Worm (Caenorhabditis elegans) whole organism, young adult: ENCODE results near the gene Y41D4B.24.
A peak's percentile ranks its signal among the peaks of the same experiment; 100 is the strongest.

Source experiments
- C17E4.6 ChIP-seq: fragments of 200-800 bp; sonication (Bioruptor generic); IDR thresholded peaks from 2 replicates; pipeline ENCODE4 v1.3.6; 2022; ENCODE audit warnings: missing genetic modification reagents, missing genetic modification characterization, missing compliant biosample characterization
- D2030.7 ChIP-seq: fragments of 200-800 bp; sonication (Bioruptor generic); IDR thresholded peaks from 2 replicates; pipeline ENCODE4 v1.3.6; 2022; ENCODE audit warnings: missing genetic modification reagents, missing genetic modification characterization, missing compliant biosample characterization
- F10E7.11 ChIP-seq: sonication (generic microtip); optimal IDR thresholded peaks from 2 replicates; lab custom pipeline; 2017; ENCODE audit warnings: mild to moderate bottlenecking, missing genetic modification characterization, moderate library complexity, missing compliant biosample characterization
- F39B2.1 ChIP-seq: fragments of 200-800 bp; sonication (Bioruptor generic); IDR thresholded peaks from 2 replicates; pipeline ENCODE4 v1.3.6; 2022; ENCODE audit warnings: missing genetic modification reagents, missing genetic modification characterization, missing compliant biosample characterization
- F52B5.7 ChIP-seq: sonication (generic microtip); optimal IDR thresholded peaks from 2 replicates; lab custom pipeline; 2016; ENCODE audit warnings: mild to moderate bottlenecking, missing genetic modification characterization, missing compliant biosample characterization
- F57A8.1 ChIP-seq: fragments of 200-800 bp; sonication (Bioruptor generic); optimal IDR thresholded peaks from 2 replicates; lab custom pipeline; 2018; ENCODE audit warnings: mild to moderate bottlenecking, missing genetic modification characterization, moderate library complexity, missing compliant biosample characterization
- Y53F4B.3 ChIP-seq: fragments of 200-800 bp; sonication (Bioruptor generic); IDR thresholded peaks from 2 replicates; pipeline ENCODE4 v1.3.6; 2022; ENCODE audit warnings: missing genetic modification reagents, missing genetic modification characterization, missing compliant biosample characterization
- Y53G8AR.9 ChIP-seq: fragments of 200-800 bp; sonication (Bioruptor generic); conservative IDR thresholded peaks from 2 replicates; pipeline ENCODE4 v1.3.6; 2022; ENCODE audit warnings: missing genetic modification reagents, missing genetic modification characterization, missing compliant biosample characterization
- Y67H2A.10 ChIP-seq: fragments of 200-800 bp; sonication (Bioruptor generic); conservative IDR thresholded peaks from 2 replicates; pipeline ENCODE4 v1.3.6; 2022; ENCODE audit warnings: missing genetic modification reagents, missing genetic modification characterization, missing compliant biosample characterization
- Y79H2A.3 ChIP-seq: fragments of 200-800 bp; sonication (Bioruptor generic); conservative IDR thresholded peaks from 2 replicates; pipeline ENCODE4 v1.3.6; 2022; ENCODE audit warnings: missing genetic modification reagents, missing genetic modification characterization, missing compliant biosample characterization
- ZK185.1 ChIP-seq: sonication (generic microtip); optimal IDR thresholded peaks from 2 replicates; lab custom pipeline; 2016; ENCODE audit warnings: mild to moderate bottlenecking, missing genetic modification characterization, missing compliant biosample characterization; ENCODE audit not compliant: poor library complexity, severe bottlenecking
- aptf-2 ChIP-seq: fragments of 200-800 bp; sonication (Bioruptor generic); conservative IDR thresholded peaks from 2 replicates; pipeline ENCODE4 v1.3.6; 2022; ENCODE audit warnings: missing genetic modification reagents, missing genetic modification characterization, missing compliant biosample characterization
- atf-7 ChIP-seq: sonication (generic microtip); optimal IDR thresholded peaks from 2 replicates; lab custom pipeline; 2017; ENCODE audit warnings: mild to moderate bottlenecking, missing genetic modification characterization, missing compliant biosample characterization
- bed-2 ChIP-seq: fragments of 200-800 bp; sonication (Bioruptor generic); IDR thresholded peaks from 2 replicates; pipeline ENCODE4 v1.3.6; 2022; ENCODE audit warnings: missing genetic modification reagents, missing genetic modification characterization, missing compliant biosample characterization
- cebp-1 ChIP-seq, 2 experiments: fragments of 200-800 bp in 1 of 2; sonication (Bioruptor generic) in 1 of 2; sonication (generic microtip) in 1 of 2; IDR thresholded peaks in 1 of 2; optimal IDR thresholded peaks in 1 of 2; 2 replicates each; pipeline versions ENCODE4 v1.3.6 to Lab custom; 2017 to 2022; ENCODE audit warnings: missing compliant biosample characterization in 2 of 2, missing genetic modification characterization in 2 of 2, mild to moderate bottlenecking in 1 of 2, missing genetic modification reagents in 1 of 2, moderate library complexity in 1 of 2
- ceh-79 ChIP-seq: sonication (generic microtip); optimal IDR thresholded peaks from 2 replicates; lab custom pipeline; 2017; ENCODE audit warnings: mild to moderate bottlenecking, missing genetic modification characterization, missing compliant biosample characterization
- chd-7 ChIP-seq: sonication (generic microtip); optimal IDR thresholded peaks from 2 replicates; lab custom pipeline; 2016; ENCODE audit warnings: mild to moderate bottlenecking, missing genetic modification characterization, moderate library complexity, missing compliant biosample characterization
- efl-1 ChIP-seq: fragments of 150-350 bp; optimal IDR thresholded peaks from 2 replicates; lab custom pipeline; 2014; ENCODE audit warnings: missing biosample characterization, missing genetic modification reagents, missing genetic modification characterization
- egrh-3 ChIP-seq: fragments of 200-800 bp; sonication (Bioruptor generic); IDR thresholded peaks from 2 replicates; pipeline ENCODE4 v1.3.6; 2022; ENCODE audit warnings: missing genetic modification reagents, missing genetic modification characterization, missing compliant biosample characterization
- ekl-4 ChIP-seq: fragments of 200-800 bp; sonication (Bioruptor generic); IDR thresholded peaks from 2 replicates; pipeline ENCODE4 v1.3.6; 2022; ENCODE audit warnings: missing genetic modification reagents, missing genetic modification characterization, missing compliant biosample characterization
- hmg-1.2 ChIP-seq: fragments of 200-800 bp; sonication (Bioruptor generic); IDR thresholded peaks from 2 replicates; pipeline ENCODE4 v1.3.6; 2022; ENCODE audit warnings: missing genetic modification reagents, missing genetic modification characterization, missing compliant biosample characterization
- lag-1 ChIP-seq: fragments of 200-800 bp; sonication (Bioruptor generic); IDR thresholded peaks from 2 replicates; pipeline ENCODE4 v1.3.6; 2022; ENCODE audit warnings: missing genetic modification reagents, missing genetic modification characterization, missing compliant biosample characterization
- let-526 ChIP-seq: fragments of 200-800 bp; sonication (Bioruptor generic); IDR thresholded peaks from 2 replicates; pipeline ENCODE4 v1.3.6; 2022; ENCODE audit warnings: missing genetic modification reagents, missing genetic modification characterization, missing compliant biosample characterization
- let-607 ChIP-seq, 2 experiments: fragments of 200-800 bp in 1 of 2; sonication (Bioruptor generic) in 1 of 2; sonication (generic microtip) in 1 of 2; optimal IDR thresholded peaks; 2 replicates each; lab custom pipeline; 2016 to 2018; ENCODE audit warnings: mild to moderate bottlenecking in 2 of 2, missing compliant biosample characterization in 2 of 2, missing genetic modification characterization in 2 of 2, moderate library complexity in 2 of 2, missing genotype in 1 of 2
- lin-35 ChIP-seq, 3 experiments: fragments of 150-350 bp in 2 of 3; sonication (generic microtip) in 1 of 3; optimal IDR thresholded peaks; 2 replicates each; lab custom pipeline; 2014 to 2018; ENCODE audit warnings: missing biosample characterization in 3 of 3, missing genetic modification characterization in 3 of 3, missing genetic modification reagents in 3 of 3
- lin-40 ChIP-seq: sonication (generic microtip); optimal IDR thresholded peaks from 2 replicates; lab custom pipeline; 2016; ENCODE audit warnings: missing genetic modification characterization, mild to moderate bottlenecking, missing compliant biosample characterization, missing genotype, missing genetic modification reagents
- lsl-1 ChIP-seq: fragments of 200-800 bp; sonication (Bioruptor generic); optimal IDR thresholded peaks from 2 replicates; lab custom pipeline; 2018; ENCODE audit warnings: mild to moderate bottlenecking, missing genetic modification characterization, moderate library complexity, missing compliant biosample characterization
- mcd-1 ChIP-seq: fragments of 200-800 bp; sonication (Bioruptor generic); IDR thresholded peaks from 2 replicates; pipeline ENCODE4 v1.3.6; 2022; ENCODE audit warnings: missing genetic modification reagents, missing genetic modification characterization, missing compliant biosample characterization
- nfyb-1 ChIP-seq: fragments of 200-800 bp; sonication (Bioruptor generic); IDR thresholded peaks from 2 replicates; pipeline ENCODE4 v1.3.6; 2022; ENCODE audit warnings: missing genetic modification reagents, missing genetic modification characterization, missing compliant biosample characterization
- nhr-120 ChIP-seq: fragments of 200-800 bp; sonication (Bioruptor generic); IDR thresholded peaks from 2 replicates; pipeline ENCODE4 v1.3.6; 2022; ENCODE audit warnings: missing genetic modification characterization, missing compliant biosample characterization
- nhr-27 ChIP-seq: fragments of 200-800 bp; sonication (Bioruptor generic); optimal IDR thresholded peaks from 2 replicates; lab custom pipeline; 2018; ENCODE audit warnings: mild to moderate bottlenecking, missing genetic modification characterization, moderate library complexity, missing compliant biosample characterization
- nhr-90 ChIP-seq: sonication (generic microtip); optimal IDR thresholded peaks from 2 replicates; lab custom pipeline; 2016; ENCODE audit warnings: missing genotype, mild to moderate bottlenecking, missing genetic modification characterization, missing compliant biosample characterization
- sdz-38 ChIP-seq: sonication (generic microtip); optimal IDR thresholded peaks from 2 replicates; lab custom pipeline; 2016; ENCODE audit warnings: missing genotype, missing genetic modification characterization, missing compliant biosample characterization
- snpc-1.3 ChIP-seq: sonication (generic microtip); optimal IDR thresholded peaks from 2 replicates; lab custom pipeline; 2017; ENCODE audit warnings: missing genetic modification characterization, mild to moderate bottlenecking, missing compliant biosample characterization, antibody characterized with exemption, moderate library complexity, missing genotype, missing genetic modification reagents; ENCODE audit not compliant: insufficient read depth
- snpc-3.4 ChIP-seq: sonication (generic microtip); optimal IDR thresholded peaks from 2 replicates; lab custom pipeline; 2017; ENCODE audit warnings: missing genetic modification characterization, mild to moderate bottlenecking, missing compliant biosample characterization, antibody characterized with exemption, moderate library complexity, missing genotype, missing genetic modification reagents
- sptf-2 ChIP-seq: fragments of 200-800 bp; sonication (Bioruptor generic); optimal IDR thresholded peaks from 2 replicates; lab custom pipeline; 2018; ENCODE audit warnings: mild to moderate bottlenecking, missing genetic modification characterization, missing compliant biosample characterization
- tlf-1 ChIP-seq: fragments of 200-800 bp; sonication (Bioruptor generic); optimal IDR thresholded peaks from 2 replicates; lab custom pipeline; 2018; ENCODE audit warnings: mild to moderate bottlenecking, missing genetic modification characterization, missing compliant biosample characterization
- unc-130 ChIP-seq: sonication (generic microtip); optimal IDR thresholded peaks from 2 replicates; lab custom pipeline; 2016; ENCODE audit warnings: missing genetic modification reagents, missing genetic modification characterization, missing compliant biosample characterization
- zfh-2 ChIP-seq: fragments of 200-800 bp; sonication (Bioruptor generic); conservative IDR thresholded peaks from 2 replicates; pipeline ENCODE4 v1.3.6; 2022; ENCODE audit warnings: missing genetic modification reagents, missing genetic modification characterization, missing compliant biosample characterization
- zim-3 ChIP-seq: sonication (generic microtip); optimal IDR thresholded peaks from 2 replicates; lab custom pipeline; 2017; ENCODE audit warnings: mild to moderate bottlenecking, missing genetic modification characterization, moderate library complexity, missing compliant biosample characterization
- ztf-28 ChIP-seq: fragments of 200-800 bp; sonication (Bioruptor generic); IDR thresholded peaks from 2 replicates; pipeline ENCODE4 v1.3.6; 2022; ENCODE audit warnings: missing genetic modification reagents, missing genetic modification characterization, missing compliant biosample characterization
- ztf-6 ChIP-seq: fragments of 200-800 bp; sonication (Bioruptor generic); IDR thresholded peaks from 2 replicates; pipeline ENCODE4 v1.3.6; 2022; ENCODE audit warnings: missing genetic modification reagents, missing genetic modification characterization, missing compliant biosample characterization

The Y41D4B.24 gene

DNA sequence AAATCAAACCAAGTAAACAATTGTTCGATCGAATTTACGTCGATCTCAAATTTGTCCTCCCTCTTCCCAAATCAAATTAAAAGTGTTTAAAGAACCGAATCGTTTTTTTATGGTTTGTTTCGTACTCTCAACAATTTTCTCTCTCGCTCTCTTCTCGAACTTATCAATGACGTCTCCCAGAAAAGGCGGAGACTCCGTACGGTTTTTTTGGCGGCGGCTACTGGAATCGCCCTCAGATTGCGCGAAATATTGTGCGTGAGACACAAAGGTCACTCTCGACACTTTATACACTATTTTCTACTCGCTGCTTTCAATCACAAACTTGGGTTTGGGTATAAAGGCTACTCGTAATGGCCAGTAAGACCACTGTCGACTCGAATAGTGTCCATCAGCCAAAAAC, 38.5 kb upstream of the Y41D4B.24 start, which contains the start of gene epic-2:
TSS of gene epic-2 (plus strand) at position 317 of the 400 bp plus-strand sequence.
- no peak for TF ChIP-seq bed-2
- TF ChIP-seq lin-35 (GFP tag; optimal IDR thresholded peaks at IDR 0.05; lab: Kevin White, UChicago): no peak
- TF ChIP-seq hmg-1.2 (GFP tag; lab: Robert Waterston, UW): no peak
- no peak for TF ChIP-seq Y79H2A.3 (GFP tag; lab: Robert Waterston, UW)
- TF ChIP-seq let-607 (tag; optimal IDR thresholded peaks at IDR 0.05; lab: Kevin White, UChicago): no peak
- TF ChIP-seq nhr-90 (tag; lab: Kevin White, UChicago): no peak
- no peak for TF ChIP-seq Y53F4B.3
- no peak for TF ChIP-seq atf-7 (tag; lab: Kevin White, UChicago)
- no peak for TF ChIP-seq nhr-120 (GFP tag; lab: Robert Waterston, UW)
- TF ChIP-seq D2030.7 (GFP tag; lab: Robert Waterston, UW): no peak
- TF ChIP-seq snpc-3.4: no peak
- no peak for TF ChIP-seq mcd-1
- no peak for TF ChIP-seq unc-130 (GFP tag; lab: Kevin White, UChicago)
- TF ChIP-seq nhr-27 (tag; lab: Kevin White, UChicago): no peak
- no peak for TF ChIP-seq C17E4.6 (GFP tag; lab: Robert Waterston, UW)

DNA sequence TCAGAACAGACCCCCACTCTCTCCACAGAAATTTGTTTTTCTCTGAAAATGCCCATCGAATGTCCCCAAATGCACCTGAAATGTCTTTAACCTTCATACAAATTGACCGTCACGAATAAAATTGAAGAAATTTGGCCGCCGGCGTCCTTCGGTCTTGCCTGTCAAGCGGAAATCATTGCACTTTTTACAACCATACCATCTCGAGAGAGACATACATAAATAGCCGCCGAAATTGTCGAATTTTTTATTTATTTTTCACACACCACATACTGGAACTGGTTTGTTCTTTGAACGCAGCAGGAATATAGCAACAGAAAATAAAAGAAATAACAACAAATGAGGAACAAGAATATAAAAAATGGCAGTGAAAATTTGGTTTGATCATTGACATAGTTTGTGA, 33.7 kb upstream of the Y41D4B.24 start:
- peak; percentile 29 for TF ChIP-seq lin-40 (tag; lab: Kevin White, UChicago)
- TF ChIP-seq chd-7 (tag; lab: Kevin White, UChicago): no peak

DNA sequence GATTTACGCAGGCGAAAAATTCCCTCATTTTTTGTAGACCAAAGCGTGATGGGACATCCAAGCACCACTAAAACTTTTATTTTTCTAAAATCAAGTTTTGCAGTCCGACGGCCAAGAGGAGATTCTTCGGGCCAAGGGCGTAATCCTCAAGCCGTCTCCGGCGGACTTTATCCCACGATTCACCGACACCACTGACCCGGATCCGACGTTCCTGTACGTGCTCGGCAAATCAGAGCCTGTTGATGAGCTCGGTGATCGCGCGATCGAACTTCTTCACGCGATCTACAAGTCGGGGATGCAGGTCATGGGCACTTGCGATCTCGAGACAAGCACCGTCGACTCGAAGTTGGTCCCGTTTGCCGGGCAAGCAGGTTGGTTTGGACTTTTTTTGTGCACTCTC, 31.7 kb upstream of the Y41D4B.24 start:
- no peak for TF ChIP-seq Y53G8AR.9 (GFP tag; lab: Robert Waterston, UW)
- TF ChIP-seq cebp-1 (GFP tag; IDR thresholded peaks at IDR 0.05; lab: Robert Waterston, UW): no peak
- TF ChIP-seq cebp-1 (tag; optimal IDR thresholded peaks at IDR 0.05; lab: Kevin White, UChicago): no peak
- TF ChIP-seq zfh-2: peak; percentile 75
- no peak for TF ChIP-seq tlf-1 (GFP tag; lab: Kevin White, UChicago)

DNA sequence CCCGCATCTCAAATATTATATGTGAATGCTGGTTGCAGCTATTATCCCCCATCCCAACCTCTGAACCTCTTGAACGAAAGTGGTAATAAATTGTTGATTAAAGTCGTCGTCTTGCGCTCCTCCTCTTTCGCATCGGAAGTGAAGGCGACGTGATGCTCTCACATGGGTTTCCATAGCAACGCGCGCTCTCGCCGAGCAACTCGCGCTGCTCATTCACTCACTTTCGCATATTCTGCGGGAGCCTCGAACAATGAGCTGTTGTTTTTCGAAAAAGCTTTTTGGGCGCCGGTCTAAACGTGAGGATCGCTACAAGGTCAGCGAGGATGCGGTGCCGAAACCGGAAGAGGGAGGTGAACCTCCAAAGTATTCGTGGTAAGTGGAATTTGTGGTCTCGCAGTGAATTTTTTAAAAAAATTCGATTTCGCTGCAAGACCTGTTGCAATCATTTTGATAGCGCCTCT, 29.1 kb upstream of the Y41D4B.24 start, which contains the start of gene rpi-2:
TSS of gene rpi-2 (plus strand) at position 234 of the 461 bp plus-strand sequence.
- peak; percentile 68 for TF ChIP-seq lsl-1
- TF ChIP-seq Y67H2A.10 (GFP tag; lab: Robert Waterston, UW): no peak
- TF ChIP-seq efl-1 (GFP tag; lab: Kevin White, UChicago): no peak
- peak; percentile 83 for TF ChIP-seq ceh-79
- TF ChIP-seq let-607 (tag; optimal IDR thresholded peaks at IDR 0.05; lab: Kevin White, UChicago): no peak
- no peak for TF ChIP-seq lag-1 (GFP tag; lab: Robert Waterston, UW)
- 0 out of 2 replicates have a peak, but pooled peaks have one; percentile 41 for TF ChIP-seq aptf-2 (GFP tag; lab: Robert Waterston, UW)
- TF ChIP-seq ztf-6: no peak
- TF ChIP-seq atf-7 (tag; lab: Kevin White, UChicago): peak; percentile 78
- peak; percentile 94 for TF ChIP-seq F10E7.11 (tag; lab: Kevin White, UChicago)
- TF ChIP-seq ZK185.1 (tag; lab: Kevin White, UChicago): no peak
- peak; percentile 90 for TF ChIP-seq nfyb-1 (GFP tag; lab: Robert Waterston, UW)
- TF ChIP-seq egrh-3 (GFP tag; lab: Robert Waterston, UW): no peak
- TF ChIP-seq F39B2.1 (GFP tag; lab: Robert Waterston, UW): peak; percentile 92
- peak; percentile 97 for TF ChIP-seq F52B5.7 (tag; lab: Kevin White, UChicago)
- no peak for TF ChIP-seq sdz-38 (tag; lab: Kevin White, UChicago)
- TF ChIP-seq snpc-1.3: no peak
- TF ChIP-seq ekl-4 (GFP tag; lab: Robert Waterston, UW): peak; percentile 96
- peak in 2 of 3 experiments; percentile 21 to 53 for TF ChIP-seq lin-35 (GFP tag; optimal IDR thresholded peaks at IDR 0.05; lab: Kevin White, UChicago)
- peak; percentile 90 for TF ChIP-seq C17E4.6 (GFP tag; lab: Robert Waterston, UW)
- TF ChIP-seq sptf-2 (GFP tag; lab: Kevin White, UChicago): no peak
- TF ChIP-seq let-526: 0 out of 2 replicates have a peak, but pooled peaks have one; percentile 59
- peak; percentile 57; the same call in 1 of the 2 replicates for TF ChIP-seq ztf-28
- peak; percentile 92 for TF ChIP-seq zim-3 (tag; lab: Kevin White, UChicago)
- TF ChIP-seq F57A8.1: no peak
- peak; percentile 96 for TF ChIP-seq Y53G8AR.9 (GFP tag; lab: Robert Waterston, UW)
